Worm (Caenorhabditis elegans): Measurements from ENCODE around the gene C17H12.3.

ce11 chrIV:6836769-6837168, 41.3 kb upstream of the C17H12.3 start:
- TF ChIP-seq zip-11 (GFP tag; IDR thresholded peaks at IDR 0.05), result no peak
- no peak for TF ChIP-seq nhr-237 (tag; optimal IDR thresholded peaks at IDR 0.05)
- no peak for TF ChIP-seq unc-62 (GFP tag; optimal IDR thresholded peaks at IDR 0.05 in 1 of 2)
- TF ChIP-seq unc-62 (tag; optimal IDR thresholded peaks at IDR 0.05), result no peak
- peak; percentile 92 for TF ChIP-seq aha-1 (tag)
- TF ChIP-seq hlh-30 (tag; optimal IDR thresholded peaks at IDR 0.05; ENCODE audit: insufficient read depth), result peak; percentile 35
- no peak for TF ChIP-seq sdz-12 (GFP tag; optimal IDR thresholded peaks at IDR 0.05)
